Worm (Caenorhabditis elegans) whole organism, L4 larva: Measurements from ENCODE around the gene fbxc-53.

Experiments
- D1046.2 ChIP-seq: fragments of 200-800 bp; sonication (Bioruptor generic); IDR thresholded peaks from 2 replicates; pipeline ENCODE4 v1.3.6; 2022; ENCODE audit warnings: missing genetic modification characterization, missing compliant biosample characterization
- F10B5.3 ChIP-seq: sonication (generic microtip); optimal IDR thresholded peaks from 2 replicates; lab custom pipeline; 2016; ENCODE audit warnings: mild to moderate bottlenecking, missing genetic modification characterization, missing compliant biosample characterization
- T26A8.4 ChIP-seq: fragments of 200-800 bp; sonication (Bioruptor generic); IDR thresholded peaks from 2 replicates; pipeline ENCODE4 v1.3.6; 2022; ENCODE audit warnings: missing genetic modification characterization, missing compliant biosample characterization
- Y75B8A.6 ChIP-seq: fragments of 200-800 bp; sonication (Bioruptor generic); IDR thresholded peaks from 2 replicates; pipeline ENCODE4 v1.3.6; 2022; ENCODE audit warnings: missing genetic modification reagents, missing genetic modification characterization, missing compliant biosample characterization
- ZK337.2 ChIP-seq: fragments of 200-800 bp; sonication (Bioruptor generic); IDR thresholded peaks from 2 replicates; pipeline ENCODE4 v1.3.6; 2022; ENCODE audit warnings: missing genetic modification reagents, missing genetic modification characterization, missing compliant biosample characterization
- aha-1 ChIP-seq: fragments of 150-350 bp; peaks from one replicate; lab custom pipeline; 2014; ENCODE audit warnings: missing biosample characterization, missing genetic modification characterization
- arid-1 ChIP-seq: fragments of 200-800 bp; sonication (Bioruptor generic); conservative IDR thresholded peaks from 2 replicates; pipeline ENCODE4 v1.3.6; 2022; ENCODE audit warnings: missing genetic modification reagents, missing genetic modification characterization, missing compliant biosample characterization
- ceh-44 ChIP-seq: fragments of 200-800 bp; sonication (Bioruptor generic); IDR thresholded peaks from 2 replicates; pipeline ENCODE4 v1.3.6; 2022; ENCODE audit warnings: missing genetic modification reagents, missing genetic modification characterization, missing compliant biosample characterization
- daf-8 ChIP-seq: fragments of 200-800 bp; sonication (Bioruptor generic); IDR thresholded peaks from 2 replicates; pipeline ENCODE4 v1.3.6; 2022; ENCODE audit warnings: missing genetic modification characterization, missing compliant biosample characterization
- dpl-1 ChIP-seq: fragments of 150-350 bp; optimal IDR thresholded peaks from 2 replicates; lab custom pipeline; 2014; ENCODE audit warnings: missing biosample characterization, missing genetic modification reagents, missing genetic modification characterization
- egl-27 ChIP-seq: sonication (generic microtip); optimal IDR thresholded peaks from 3 replicates; lab custom pipeline; 2017; ENCODE audit warnings: missing biosample characterization, missing genetic modification reagents, missing genetic modification characterization
- fkh-10 ChIP-seq: fragments of 150-350 bp; optimal IDR thresholded peaks from 2 replicates; lab custom pipeline; 2014; ENCODE audit warnings: missing biosample characterization, missing genetic modification reagents, missing genetic modification characterization
- gei-8 ChIP-seq: fragments of 200-800 bp; sonication (Bioruptor generic); optimal IDR thresholded peaks from 2 replicates; lab custom pipeline; 2018; ENCODE audit warnings: mild to moderate bottlenecking, missing genetic modification characterization, missing compliant biosample characterization
- hif-1 ChIP-seq, 2 experiments: sonication (generic microtip); optimal IDR thresholded peaks; 2 replicates each; lab custom pipeline; 2016 to 2017; ENCODE audit warnings: missing compliant biosample characterization in 2 of 2, missing genetic modification characterization in 2 of 2, missing genetic modification reagents in 2 of 2, missing genotype in 2 of 2, mild to moderate bottlenecking in 1 of 2
- lin-15B ChIP-seq: fragments of 150-350 bp; sonication (generic microtip); optimal IDR thresholded peaks from 3 replicates; lab custom pipeline; 2014; ENCODE audit warnings: missing biosample characterization, missing genetic modification characterization
- lsy-2 ChIP-seq, 2 experiments: fragments of 150-350 bp in 1 of 2; sonication (generic microtip) in 1 of 2; optimal IDR thresholded peaks; 2 replicates each; lab custom pipeline; 2014 to 2017; ENCODE audit warnings: missing biosample characterization in 2 of 2, missing genetic modification characterization in 2 of 2
- mdl-1 ChIP-seq, 2 experiments: fragments of 150-350 bp in 1 of 2; sonication (generic microtip) in 1 of 2; optimal IDR thresholded peaks; 2 replicates each; lab custom pipeline; 2014 to 2017; ENCODE audit warnings: missing biosample characterization in 2 of 2, missing genetic modification characterization in 2 of 2
- mep-1 ChIP-seq: fragments of 150-350 bp; sonication (generic microtip); optimal IDR thresholded peaks from 3 replicates; lab custom pipeline; 2014; ENCODE audit warnings: missing biosample characterization, missing genetic modification characterization
- mes-2 ChIP-seq: sonication (generic microtip); optimal IDR thresholded peaks from 2 replicates; lab custom pipeline; 2016; ENCODE audit warnings: missing genotype, mild to moderate bottlenecking, missing genetic modification characterization, missing compliant biosample characterization; ENCODE audit not compliant: poor library complexity, severe bottlenecking
- mxl-3 ChIP-seq: fragments of 200-800 bp; sonication (Bioruptor generic); optimal IDR thresholded peaks from 2 replicates; lab custom pipeline; 2018; ENCODE audit warnings: mild to moderate bottlenecking, missing genetic modification characterization, missing compliant biosample characterization
- nhr-10 ChIP-seq: fragments of 150-350 bp; optimal IDR thresholded peaks from 2 replicates; lab custom pipeline; 2014; ENCODE audit warnings: missing biosample characterization, missing genetic modification characterization
- nhr-111 ChIP-seq: fragments of 200-800 bp; sonication (Bioruptor generic); optimal IDR thresholded peaks from 2 replicates; lab custom pipeline; 2018; ENCODE audit warnings: mild to moderate bottlenecking, missing genetic modification characterization, missing compliant biosample characterization
- nhr-25 ChIP-seq: sonication (generic microtip); optimal IDR thresholded peaks from 2 replicates; lab custom pipeline; 2017; ENCODE audit warnings: missing genetic modification characterization, mild to moderate bottlenecking, missing compliant biosample characterization, antibody characterized with exemption, moderate library complexity, borderline replicate concordance; ENCODE audit not compliant: insufficient read depth
- nhr-48 ChIP-seq: sonication (generic microtip); optimal IDR thresholded peaks from 2 replicates; lab custom pipeline; 2016; ENCODE audit warnings: mild to moderate bottlenecking, missing genetic modification characterization, missing compliant biosample characterization
- nhr-6 ChIP-seq: fragments of 150-350 bp; optimal IDR thresholded peaks from 2 replicates; lab custom pipeline; 2014; ENCODE audit warnings: missing biosample characterization, missing genetic modification characterization
- nhr-77 ChIP-seq: fragments of 150-350 bp; optimal IDR thresholded peaks from 2 replicates; lab custom pipeline; 2014; ENCODE audit warnings: missing biosample characterization, missing genetic modification characterization
- pha-4 ChIP-seq, 2 experiments: fragments of 150-350 bp in 1 of 2; fragments of 200-800 bp in 1 of 2; sonication (Bioruptor generic) in 1 of 2; IDR thresholded peaks in 1 of 2; optimal IDR thresholded peaks in 1 of 2; 2 replicates each; pipeline versions ENCODE4 v1.3.6 to Lab custom; 2014 to 2022; ENCODE audit warnings: missing genetic modification characterization in 2 of 2, missing genetic modification reagents in 2 of 2, missing biosample characterization in 1 of 2, missing compliant biosample characterization in 1 of 2
- php-3 ChIP-seq: fragments of 200-800 bp; sonication (Bioruptor generic); IDR thresholded peaks from 2 replicates; pipeline ENCODE4 v1.3.6; 2022; ENCODE audit warnings: missing genetic modification reagents, missing genetic modification characterization, missing compliant biosample characterization
- rbr-2 ChIP-seq: sonication (generic microtip); optimal IDR thresholded peaks from 2 replicates; lab custom pipeline; 2016; ENCODE audit warnings: missing genotype, missing genetic modification characterization, missing compliant biosample characterization
- saeg-2 ChIP-seq: fragments of 200-800 bp; sonication (Bioruptor generic); IDR thresholded peaks from 2 replicates; pipeline ENCODE4 v1.3.6; 2022; ENCODE audit warnings: missing genetic modification reagents, missing genetic modification characterization, missing compliant biosample characterization
- sdz-12 ChIP-seq: fragments of 200-800 bp; sonication (Bioruptor generic); optimal IDR thresholded peaks from 2 replicates; lab custom pipeline; 2018; ENCODE audit warnings: mild to moderate bottlenecking, missing genetic modification characterization, missing compliant biosample characterization
- snpc-1.2 ChIP-seq: fragments of 200-800 bp; sonication (Bioruptor generic); IDR thresholded peaks from 2 replicates; pipeline ENCODE4 v1.3.6; 2022; ENCODE audit warnings: missing genetic modification reagents, missing genetic modification characterization, missing compliant biosample characterization
- spr-1 ChIP-seq: sonication (generic microtip); optimal IDR thresholded peaks from 2 replicates; lab custom pipeline; 2016; ENCODE audit warnings: mild to moderate bottlenecking, missing genetic modification characterization, missing compliant biosample characterization
- unc-130 ChIP-seq: sonication (generic microtip); optimal IDR thresholded peaks from 2 replicates; lab custom pipeline; 2016; ENCODE audit warnings: missing genetic modification reagents, missing genetic modification characterization, missing compliant biosample characterization
- unc-62 ChIP-seq, 3 experiments: fragments of 150-350 bp in 1 of 3; sonication (generic microtip); optimal IDR thresholded peaks in 2 of 3; peaks in 1 of 3; 1 replicate in 1 of 3; 2 replicates in 2 of 3; lab custom pipeline; 2014 to 2017; ENCODE audit warnings: missing biosample characterization in 3 of 3, missing genetic modification characterization in 3 of 3, missing genetic modification reagents in 3 of 3, missing genotype in 1 of 3
- zag-1 ChIP-seq: fragments of 150-350 bp; optimal IDR thresholded peaks from 2 replicates; lab custom pipeline; 2014; ENCODE audit warnings: missing biosample characterization, missing genetic modification characterization
- zfp-2 ChIP-seq: sonication (generic microtip); optimal IDR thresholded peaks from 2 replicates; lab custom pipeline; 2016; ENCODE audit warnings: mild to moderate bottlenecking, missing genetic modification characterization, missing compliant biosample characterization
- zip-11 ChIP-seq: fragments of 200-800 bp; sonication (Bioruptor generic); IDR thresholded peaks from 2 replicates; pipeline ENCODE4 v1.3.6; 2022; ENCODE audit warnings: missing genetic modification characterization, missing compliant biosample characterization

Gene fbxc-53

DNA sequence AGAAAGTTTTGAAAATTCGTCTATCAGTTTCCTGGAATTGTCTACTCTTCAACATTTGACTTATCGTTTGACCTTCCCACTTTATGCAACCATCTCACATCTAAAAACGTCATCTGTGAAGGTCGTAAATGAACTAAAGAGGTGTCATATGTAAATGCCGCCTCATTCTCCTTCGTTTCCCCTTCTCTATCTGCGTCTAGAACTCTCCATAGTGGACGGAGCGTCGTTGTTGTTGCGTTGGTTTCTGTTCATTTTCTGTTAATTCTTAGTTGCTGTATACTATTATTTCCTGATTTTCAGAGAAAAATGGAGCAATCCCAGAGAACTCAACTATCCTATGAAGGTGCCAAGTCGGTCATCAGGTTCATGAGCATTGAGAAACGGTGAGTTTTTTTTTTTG is 5.9 kb downstream of the fbxc-53 start, which contains the start of gene fbxc-52:
TSS of gene fbxc-52 (plus strand) at position 301 of the 400 bp plus-strand sequence.
- no peak for TF ChIP-seq zfp-2 (tag; lab: Kevin White, UChicago)
- no peak for TF ChIP-seq nhr-25 (tag; lab: Kevin White, UChicago)
- TF ChIP-seq php-3 (GFP tag; lab: Robert Waterston, UW) = no peak
- no peak for TF ChIP-seq rbr-2 (tag; lab: Kevin White, UChicago)

DNA sequence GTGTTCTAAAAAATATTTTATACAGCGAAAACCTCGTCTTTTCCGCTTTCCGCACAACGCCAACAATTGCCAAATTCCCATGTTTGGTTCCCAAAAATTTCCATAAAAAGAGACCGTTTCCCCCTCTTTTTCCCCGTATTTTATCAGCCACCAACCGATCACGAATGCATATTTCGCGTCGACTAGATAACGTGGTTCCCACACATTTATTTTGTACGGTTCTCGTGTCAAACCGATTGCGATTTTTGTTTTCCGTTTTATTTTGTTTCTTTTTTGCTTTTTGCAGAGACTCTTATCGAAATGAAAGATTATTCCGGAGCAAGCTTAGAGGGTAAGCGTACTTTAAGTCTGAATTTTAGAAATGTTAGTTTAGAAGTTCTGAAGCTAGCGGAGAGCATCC is 9.9 kb downstream of the fbxc-53 start, which contains the start of gene C46E10.3:
TSS of gene C46E10.3 (plus strand) at position 301 of the 400 bp plus-strand sequence.
- TF ChIP-seq zip-11 (GFP tag; lab: Robert Waterston, UW) = no peak
- no peak for TF ChIP-seq fkh-10 (GFP tag; lab: Kevin White, UChicago)
- no peak for TF ChIP-seq daf-8
- no peak for TF ChIP-seq snpc-1.2
- no peak for TF ChIP-seq pha-4 (GFP tag; IDR thresholded peaks at IDR 0.05; lab: Robert Waterston, UW)
- no peak for TF ChIP-seq pha-4 (tag; optimal IDR thresholded peaks at IDR 0.05; lab: Kevin White, UChicago)
- TF ChIP-seq mes-2 (tag; lab: Kevin White, UChicago) = no peak
- no peak for TF ChIP-seq nhr-111 (GFP tag; lab: Kevin White, UChicago)
- no peak for TF ChIP-seq lin-15B (tag; lab: Kevin White, UChicago)
- no peak for TF ChIP-seq nhr-10
- TF ChIP-seq nhr-77 (tag; lab: Kevin White, UChicago) = no peak
- TF ChIP-seq hif-1 (tag; optimal IDR thresholded peaks at IDR 0.05; lab: Kevin White, UChicago) = no peak
- TF ChIP-seq Y75B8A.6 = no peak
- no peak for TF ChIP-seq ZK337.2 (GFP tag; lab: Robert Waterston, UW)
- no peak for TF ChIP-seq zag-1
- TF ChIP-seq sdz-12 (GFP tag; lab: Kevin White, UChicago) = no peak
- no peak for TF ChIP-seq unc-130
- no peak for TF ChIP-seq lsy-2 (tag; optimal IDR thresholded peaks at IDR 0.05; lab: Kevin White, UChicago)
- TF ChIP-seq T26A8.4 (GFP tag; lab: Robert Waterston, UW) = no peak
- TF ChIP-seq mdl-1 (tag; optimal IDR thresholded peaks at IDR 0.05; lab: Kevin White, UChicago) = no peak
- TF ChIP-seq dpl-1 (GFP tag; lab: Kevin White, UChicago) = no peak
- TF ChIP-seq, all 104 proteins: peak for 0

DNA sequence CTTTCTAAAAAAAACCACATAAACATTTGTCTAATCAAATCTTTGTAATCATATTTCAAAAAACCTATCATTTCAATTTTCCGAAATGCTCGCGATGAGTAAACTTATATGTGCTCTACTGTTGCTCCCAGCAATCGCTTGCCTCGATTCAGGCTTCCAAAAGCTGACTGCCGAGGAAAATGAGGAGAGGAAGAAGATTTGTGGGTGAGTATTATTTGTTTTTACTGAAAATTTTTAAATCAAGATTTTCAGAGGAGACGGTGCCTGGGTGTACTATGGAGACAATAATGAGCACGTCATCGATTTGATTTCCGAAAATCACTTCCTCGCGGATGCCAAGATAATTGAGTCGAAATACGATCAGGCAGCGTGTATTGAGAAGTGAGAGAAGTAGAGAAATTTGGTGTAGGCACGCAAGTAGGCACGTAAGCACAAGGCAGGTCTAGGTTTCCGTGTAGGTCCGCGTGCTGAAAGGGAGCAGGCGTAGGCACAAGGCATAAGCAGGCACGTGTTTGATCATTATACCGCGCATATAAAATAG is 13.2 kb downstream of the fbxc-53 start, which contains the start of gene C46E10.1:
TSS of gene C46E10.1 (plus strand) at position 51 of the 541 bp plus-strand sequence.
- TF ChIP-seq aha-1 (peak; percentile 90), mep-1 (no peak)

ce11 chrII:3727996-3728395 is 16.9 kb downstream of the fbxc-53 start, which contains the start of gene C46E10.8:
Gene C46E10.8 (minus strand): TSS chrII:3728096.
- TF ChIP-seq egl-27 (tag; lab: Kevin White, UChicago) = no peak
- TF ChIP-seq unc-62 (GFP tag; optimal IDR thresholded peaks at IDR 0.05 in 1 of 2; lab: Kevin White, UChicago) = peak in 1 of 2 experiments; percentile 28
- no peak for TF ChIP-seq unc-62 (tag; optimal IDR thresholded peaks at IDR 0.05; lab: Kevin White, UChicago)

DNA sequence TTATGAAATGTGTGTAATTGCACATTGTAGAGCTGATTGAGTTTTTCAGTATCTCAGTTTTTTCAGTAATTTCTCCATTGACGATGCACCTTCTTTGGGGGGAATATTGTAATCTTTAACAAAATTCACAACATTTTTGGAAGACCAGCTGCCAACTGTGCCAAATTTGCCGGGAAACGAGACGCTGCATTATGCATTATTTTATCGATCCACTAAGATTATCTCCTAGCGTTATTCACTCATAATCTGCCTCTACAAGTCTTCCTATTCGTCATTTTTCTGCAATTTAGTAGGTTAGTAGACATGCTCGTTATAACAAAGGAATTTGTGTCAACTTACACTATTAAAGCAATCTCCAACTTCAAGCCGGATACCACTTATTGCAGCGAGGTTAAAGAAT is 20.6 kb downstream of the fbxc-53 start, which contains the start of the genes sdz-12 and bath-31:
TSS of gene sdz-12 (minus strand) at position 101 of the 400 bp plus-strand sequence.
TSS of gene bath-31 (plus strand) at position 251 of the 400 bp plus-strand sequence.
- TF ChIP-seq unc-62 (GFP tag; optimal IDR thresholded peaks at IDR 0.05 in 1 of 2; lab: Kevin White, UChicago) (no peak), unc-62 (tag; optimal IDR thresholded peaks at IDR 0.05; lab: Kevin White, UChicago) (no peak), nhr-48 (tag; lab: Kevin White, UChicago) (no peak), arid-1 (no peak), F10B5.3 (tag; lab: Kevin White, UChicago) (no peak), saeg-2 (GFP tag; lab: Robert Waterston, UW) (no peak), nhr-6 (no peak), D1046.2 (no peak), ceh-44 (no peak), php-3 (GFP tag; lab: Robert Waterston, UW) (no peak), zfp-2 (tag; lab: Kevin White, UChicago) (no peak), mxl-3 (GFP tag; lab: Kevin White, UChicago) (no peak), spr-1 (tag; lab: Kevin White, UChicago) (no peak), gei-8 (GFP tag; lab: Kevin White, UChicago) (no peak), nhr-25 (tag; lab: Kevin White, UChicago) (no peak), nhr-10 (no peak), lsy-2 (tag; optimal IDR thresholded peaks at IDR 0.05; lab: Kevin White, UChicago) (no peak)
